Fruit fly (Drosophila melanogaster) whole organism, pupa: ENCODE measurements around the gene CG13075.

Experiments used
- CG12605 ChIP-seq: fragments of 200-800 bp; sonication (Bioruptor generic); IDR thresholded peaks from 2 replicates; pipeline ENCODE4 v1.3.6; 2022; ENCODE audit warnings: missing biosample characterization, missing genetic modification characterization
- CG8301 ChIP-seq: fragments of 200-800 bp; sonication (Bioruptor generic); optimal IDR thresholded peaks from 2 replicates; lab custom pipeline; 2018; ENCODE audit warnings: missing biosample characterization, mild to moderate bottlenecking, missing genetic modification characterization
- CG9948 ChIP-seq: fragments of 200-800 bp; sonication (Bioruptor generic); optimal IDR thresholded peaks from 2 replicates; lab custom pipeline; 2018; ENCODE audit warnings: missing biosample characterization, mild to moderate bottlenecking, missing genetic modification characterization, moderate library complexity
- EcR ChIP-seq: fragments of 200-800 bp; sonication (Bioruptor generic); optimal IDR thresholded peaks from 3 replicates; lab custom pipeline; 2019; ENCODE audit warnings: missing biosample characterization, missing genetic modification characterization, mild to moderate bottlenecking, moderate library complexity, missing genetic modification reagents
- Snoo ChIP-seq: fragments of 200-800 bp; sonication (Bioruptor generic); optimal IDR thresholded peaks from 3 replicates; lab custom pipeline; 2017; ENCODE audit warnings: missing biosample characterization, mild to moderate bottlenecking, missing genetic modification characterization, inconsistent platforms

DNA sequence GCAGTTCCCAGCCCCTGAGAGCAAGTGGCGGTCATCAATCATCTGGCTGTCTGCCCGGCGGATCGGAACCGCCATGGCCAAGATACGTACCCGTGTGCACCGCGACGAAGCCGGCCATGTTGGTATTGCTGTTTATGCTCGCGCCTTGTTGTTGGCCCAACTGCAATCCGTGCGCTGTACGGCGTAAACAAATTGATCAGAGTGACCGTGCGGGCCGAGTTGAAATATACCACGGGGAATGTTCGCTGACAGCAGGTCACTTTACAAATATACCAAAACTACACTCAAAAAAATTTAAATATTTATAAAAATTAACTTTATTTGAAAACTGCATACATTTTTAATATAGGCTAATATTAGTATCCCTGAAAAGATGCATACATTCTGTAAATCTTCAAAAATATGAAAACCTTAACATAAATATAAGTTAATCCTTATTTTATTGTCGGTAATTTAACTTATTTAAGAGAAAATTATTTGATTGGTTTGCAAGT is 3.6 kb downstream of the CG13075 start, which contains the start of gene Tasp1:
- TF ChIP-seq Snoo (tag; lab: Kevin White, UChicago): peak; percentile 47
- no peak for TF ChIP-seq CG8301 (tag; lab: Kevin White, UChicago)
- TF ChIP-seq CG9948 (tag; lab: Kevin White, UChicago): peak; percentile 46
- TF ChIP-seq CG12605: 0 out of 2 replicates have a peak, but pooled peaks have one; percentile 36
- no peak for TF ChIP-seq EcR (GFP tag; lab: Kevin White, UChicago)
